Worm (Caenorhabditis elegans) whole organism, young adult: ENCODE measurements around the gene T08G5.3.

ENCODE experiments used
- F33H1.4 ChIP-seq: fragments of 200-800 bp; sonication (Bioruptor generic); IDR thresholded peaks from 2 replicates; pipeline ENCODE4 v1.3.6; 2022; ENCODE audit warnings: missing genetic modification reagents, missing genetic modification characterization, missing compliant biosample characterization
- F57C9.4 ChIP-seq: sonication (generic microtip); optimal IDR thresholded peaks from 2 replicates; lab custom pipeline; 2017; ENCODE audit warnings: mild to moderate bottlenecking, missing genetic modification characterization, missing compliant biosample characterization
- Y53G8AR.9 ChIP-seq: fragments of 200-800 bp; sonication (Bioruptor generic); conservative IDR thresholded peaks from 2 replicates; pipeline ENCODE4 v1.3.6; 2022; ENCODE audit warnings: missing genetic modification reagents, missing genetic modification characterization, missing compliant biosample characterization
- Y56A3A.18 ChIP-seq: fragments of 200-800 bp; sonication (Bioruptor generic); IDR thresholded peaks from 2 replicates; pipeline ENCODE4 v1.3.6; 2022; ENCODE audit warnings: missing genetic modification reagents, missing genetic modification characterization, missing compliant biosample characterization
- ceh-27 ChIP-seq: fragments of 200-800 bp; sonication (Bioruptor generic); optimal IDR thresholded peaks from 2 replicates; lab custom pipeline; 2018; ENCODE audit warnings: mild to moderate bottlenecking, missing genetic modification characterization, moderate library complexity, missing compliant biosample characterization
- ceh-58 ChIP-seq: fragments of 200-800 bp; sonication (Bioruptor generic); IDR thresholded peaks from 2 replicates; pipeline ENCODE4 v1.3.6; 2022; ENCODE audit warnings: missing genetic modification characterization, missing compliant biosample characterization
- chd-7 ChIP-seq: sonication (generic microtip); optimal IDR thresholded peaks from 2 replicates; lab custom pipeline; 2016; ENCODE audit warnings: mild to moderate bottlenecking, missing genetic modification characterization, moderate library complexity, missing compliant biosample characterization
- hlh-12 ChIP-seq: sonication (generic microtip); optimal IDR thresholded peaks from 2 replicates; lab custom pipeline; 2016; ENCODE audit warnings: missing genetic modification characterization, missing compliant biosample characterization
- lin-40 ChIP-seq: sonication (generic microtip); optimal IDR thresholded peaks from 2 replicates; lab custom pipeline; 2016; ENCODE audit warnings: missing genetic modification characterization, mild to moderate bottlenecking, missing compliant biosample characterization, missing genotype, missing genetic modification reagents
- mel-28 ChIP-seq: sonication (generic microtip); optimal IDR thresholded peaks from 2 replicates; lab custom pipeline; 2016; ENCODE audit warnings: borderline replicate concordance, mild to moderate bottlenecking, missing genetic modification characterization, missing compliant biosample characterization
- nhr-120 ChIP-seq: fragments of 200-800 bp; sonication (Bioruptor generic); IDR thresholded peaks from 2 replicates; pipeline ENCODE4 v1.3.6; 2022; ENCODE audit warnings: missing genetic modification characterization, missing compliant biosample characterization
- rec-8 ChIP-seq, 2 experiments: sonication (generic microtip); optimal IDR thresholded peaks; 2 replicates each; lab custom pipeline; 2016; ENCODE audit warnings: mild to moderate bottlenecking in 2 of 2, missing genetic modification characterization in 2 of 2, missing genetic modification reagents in 2 of 2, missing genotype in 2 of 2, missing biosample characterization in 1 of 2, missing compliant biosample characterization in 1 of 2, moderate library complexity in 1 of 2

The T08G5.3 gene

DNA sequence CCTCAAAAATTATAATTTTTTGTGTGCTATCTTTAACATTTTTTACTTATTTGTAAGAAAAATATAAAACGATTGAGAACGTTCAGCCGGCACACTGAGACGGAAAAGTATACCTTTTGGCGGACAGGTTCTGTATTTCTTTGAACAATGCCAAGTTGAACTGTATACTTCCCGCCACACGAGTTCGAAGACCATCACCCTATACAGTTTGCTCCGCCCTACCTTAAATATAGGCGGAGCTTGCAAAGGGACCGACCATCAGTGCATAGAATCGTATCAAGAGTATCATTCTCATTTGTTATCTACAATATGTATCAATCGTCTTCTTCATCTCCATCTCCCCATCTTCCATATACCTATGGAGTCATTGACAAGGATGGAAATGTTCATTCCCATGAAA lies 42.5 kb downstream of the T08G5.3 start, which contains the start of gene end-1:
end-1 (plus strand) TSS at position 301 of the 400 bp plus-strand sequence.
- no peak for TF ChIP-seq nhr-120
- no peak for TF ChIP-seq F33H1.4 (GFP tag; lab: Robert Waterston, UW)
- no peak for TF ChIP-seq ceh-27 (GFP tag; lab: Kevin White, UChicago)
- TF ChIP-seq hlh-12 (tag; lab: Kevin White, UChicago), result no peak
- TF ChIP-seq Y56A3A.18 (GFP tag; lab: Robert Waterston, UW), result no peak
- no peak for TF ChIP-seq mel-28 (tag; lab: Kevin White, UChicago)
- TF ChIP-seq ceh-58, result no peak

DNA sequence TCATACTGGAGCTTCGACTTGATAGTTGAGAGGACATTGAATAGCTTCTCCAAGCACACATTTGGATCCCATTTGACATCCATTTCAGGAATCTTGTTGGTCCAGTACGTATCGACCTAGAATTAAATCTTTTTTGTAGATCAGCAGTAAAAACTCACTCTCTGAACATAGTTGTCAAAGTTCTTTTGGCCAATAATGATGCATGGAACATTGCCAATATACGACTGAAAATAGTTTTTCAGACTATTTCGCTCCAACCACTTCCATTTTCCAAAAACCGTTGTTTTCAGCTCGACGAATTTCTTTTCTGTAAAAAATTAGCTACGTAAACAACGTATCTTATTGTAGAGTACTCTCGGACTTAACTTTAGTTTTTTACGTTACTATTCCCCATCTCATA lies 45.6 kb downstream of the T08G5.3 start:
- no peak for TF ChIP-seq F57C9.4 (tag; lab: Kevin White, UChicago)
- TF ChIP-seq Y53G8AR.9 (GFP tag; lab: Robert Waterston, UW), result no peak
- TF ChIP-seq chd-7, result no peak
- TF ChIP-seq lin-40 (tag; lab: Kevin White, UChicago), result no peak
- TF ChIP-seq, all 124 proteins: peak for 0

DNA sequence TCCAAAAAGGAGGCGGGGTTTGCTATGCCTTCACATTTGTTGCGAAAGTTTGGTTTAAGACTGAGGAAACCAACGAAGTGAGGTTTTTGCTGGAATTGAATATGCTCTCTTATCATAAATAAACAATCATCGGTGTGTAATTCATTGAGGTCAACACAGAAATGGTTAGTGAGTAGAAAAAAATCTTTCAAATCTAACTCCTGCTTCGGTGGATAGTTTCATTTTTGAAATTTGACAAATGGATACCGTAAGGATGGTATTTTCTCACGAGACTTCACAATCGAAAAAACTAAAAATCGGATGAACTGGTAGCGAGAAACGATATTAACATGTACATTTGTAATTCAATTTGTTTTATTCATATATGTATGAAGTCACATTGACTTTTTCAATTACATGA lies 46.5 kb downstream of the T08G5.3 start, which contains the start of gene eol-1:
eol-1 (minus strand) TSS at position 101 of the 400 bp plus-strand sequence.
- no peak for TF ChIP-seq rec-8 (tag; optimal IDR thresholded peaks at IDR 0.05; lab: Kevin White, UChicago)
